Worm (Caenorhabditis elegans) whole organism, L3 larva: ENCODE data around the gene best-2.

ENCODE experiments used
- aly-2 ChIP-seq: fragments of 150-350 bp; optimal IDR thresholded peaks from 2 replicates; lab custom pipeline; 2014; ENCODE audit warnings: missing biosample characterization, missing genetic modification characterization
- ama-1 ChIP-seq: fragments of 150-350 bp; optimal IDR thresholded peaks from 2 replicates; lab custom pipeline; 2018
- ceh-16 ChIP-seq: sonication (generic microtip); optimal IDR thresholded peaks from 2 replicates; lab custom pipeline; 2017; ENCODE audit warnings: missing biosample characterization, missing genetic modification characterization
- ceh-28 ChIP-seq: fragments of 150-350 bp; optimal IDR thresholded peaks from 2 replicates; lab custom pipeline; 2014; ENCODE audit warnings: missing biosample characterization, missing genetic modification reagents, missing genetic modification characterization
- ceh-82 ChIP-seq: fragments of 150-350 bp; optimal IDR thresholded peaks from 2 replicates; lab custom pipeline; 2014; ENCODE audit warnings: missing biosample characterization, missing genetic modification characterization
- ceh-9 ChIP-seq: sonication (generic microtip); optimal IDR thresholded peaks from 2 replicates; lab custom pipeline; 2018; ENCODE audit warnings: missing biosample characterization, missing genetic modification characterization
- daf-12 ChIP-seq: fragments of 150-350 bp; optimal IDR thresholded peaks from 2 replicates; lab custom pipeline; 2014; ENCODE audit warnings: missing biosample characterization, missing genetic modification reagents, missing genetic modification characterization
- egl-27 ChIP-seq: sonication (generic microtip); optimal IDR thresholded peaks from 4 replicates; lab custom pipeline; 2017; ENCODE audit warnings: missing biosample characterization, missing genetic modification reagents, missing genetic modification characterization
- egl-5 ChIP-seq: fragments of 150-350 bp; optimal IDR thresholded peaks from 2 replicates; lab custom pipeline; 2017; ENCODE audit warnings: missing biosample characterization, missing genetic modification reagents, missing genetic modification characterization, inconsistent platforms
- elt-3 ChIP-seq, 3 experiments: fragments of 150-350 bp in 1 of 3; sonication (generic microtip) in 2 of 3; optimal IDR thresholded peaks; 2 replicates in 2 of 3; 4 replicates in 1 of 3; lab custom pipeline; 2014 to 2017; ENCODE audit warnings: missing biosample characterization in 3 of 3, missing genetic modification characterization in 3 of 3
- fkh-10 ChIP-seq: sonication (generic microtip); optimal IDR thresholded peaks from 2 replicates; lab custom pipeline; 2017; ENCODE audit warnings: missing biosample characterization, missing genetic modification reagents, missing genetic modification characterization
- fos-1 ChIP-seq: fragments of 150-350 bp; optimal IDR thresholded peaks from 2 replicates; lab custom pipeline; 2014; ENCODE audit warnings: missing biosample characterization, missing genetic modification characterization
- hmg-11 ChIP-seq: sonication (generic microtip); optimal IDR thresholded peaks from 2 replicates; lab custom pipeline; 2016; ENCODE audit warnings: missing genetic modification characterization, missing compliant biosample characterization
- jun-1 ChIP-seq: fragments of 150-350 bp; optimal IDR thresholded peaks from 2 replicates; lab custom pipeline; 2014; ENCODE audit warnings: missing biosample characterization, missing genetic modification reagents, missing genetic modification characterization
- lin-15B ChIP-seq: fragments of 150-350 bp; optimal IDR thresholded peaks from 2 replicates; lab custom pipeline; 2014; ENCODE audit warnings: missing biosample characterization, missing genetic modification characterization
- lin-39 ChIP-seq: fragments of 150-350 bp; optimal IDR thresholded peaks from 2 replicates; lab custom pipeline; 2018; ENCODE audit warnings: missing biosample characterization, missing genetic modification reagents, missing genetic modification characterization
- lsy-12 ChIP-seq: sonication (generic microtip); optimal IDR thresholded peaks from 2 replicates; lab custom pipeline; 2016; ENCODE audit warnings: mild to moderate bottlenecking, missing genetic modification characterization, missing compliant biosample characterization
- mdl-1 ChIP-seq: fragments of 150-350 bp; optimal IDR thresholded peaks from 2 replicates; lab custom pipeline; 2014; ENCODE audit warnings: missing biosample characterization, missing genetic modification characterization
- mml-1 ChIP-seq: fragments of 150-350 bp; sonication (generic microtip); optimal IDR thresholded peaks from 3 replicates; lab custom pipeline; 2014; ENCODE audit warnings: missing biosample characterization, missing genetic modification characterization
- nfya-1 ChIP-seq: sonication (generic microtip); optimal IDR thresholded peaks from 2 replicates; lab custom pipeline; 2017; ENCODE audit warnings: missing genetic modification characterization, mild to moderate bottlenecking, missing compliant biosample characterization, antibody characterized with exemption, moderate library complexity; ENCODE audit not compliant: insufficient read depth
- nhr-11 ChIP-seq: fragments of 150-350 bp; optimal IDR thresholded peaks from 2 replicates; lab custom pipeline; 2014; ENCODE audit warnings: missing biosample characterization, missing genetic modification characterization
- nhr-12 ChIP-seq: fragments of 150-350 bp; optimal IDR thresholded peaks from 2 replicates; lab custom pipeline; 2014; ENCODE audit warnings: missing biosample characterization, missing genetic modification characterization
- nhr-237 ChIP-seq: fragments of 150-350 bp; optimal IDR thresholded peaks from 2 replicates; lab custom pipeline; 2014; ENCODE audit warnings: missing biosample characterization, missing genetic modification characterization
- nhr-28 ChIP-seq: fragments of 150-350 bp; optimal IDR thresholded peaks from 2 replicates; lab custom pipeline; 2014; ENCODE audit warnings: missing biosample characterization, missing genetic modification characterization
- nhr-43 ChIP-seq: sonication (generic microtip); optimal IDR thresholded peaks from 2 replicates; lab custom pipeline; 2016; ENCODE audit warnings: mild to moderate bottlenecking, missing genetic modification characterization, missing compliant biosample characterization; ENCODE audit not compliant: poor library complexity, severe bottlenecking
- nhr-67 ChIP-seq: fragments of 150-350 bp; optimal IDR thresholded peaks from 2 replicates; lab custom pipeline; 2014; ENCODE audit warnings: missing biosample characterization, missing genetic modification characterization
- nhr-76 ChIP-seq: fragments of 150-350 bp; sonication (generic microtip); optimal IDR thresholded peaks from 5 replicates; lab custom pipeline; 2014; ENCODE audit warnings: missing biosample characterization, missing genetic modification characterization
- nhr-77 ChIP-seq: fragments of 150-350 bp; optimal IDR thresholded peaks from 2 replicates; lab custom pipeline; 2014; ENCODE audit warnings: missing biosample characterization, missing genetic modification characterization
- pha-4 ChIP-seq: fragments of 150-350 bp; optimal IDR thresholded peaks from 2 replicates; lab custom pipeline; 2014; ENCODE audit warnings: missing biosample characterization, missing genetic modification reagents, missing genetic modification characterization
- pqm-1 ChIP-seq: fragments of 150-350 bp; optimal IDR thresholded peaks from 2 replicates; lab custom pipeline; 2017; ENCODE audit warnings: missing biosample characterization, missing genetic modification characterization, inconsistent platforms
- sea-2 ChIP-seq: fragments of 150-350 bp; sonication (generic microtip); optimal IDR thresholded peaks from 4 replicates; lab custom pipeline; 2014; ENCODE audit warnings: missing biosample characterization, missing genetic modification reagents, missing genetic modification characterization
- skn-1 ChIP-seq: fragments of 150-350 bp; optimal IDR thresholded peaks from 2 replicates; lab custom pipeline; 2014; ENCODE audit warnings: missing biosample characterization, missing genetic modification characterization
- snpc-4 ChIP-seq: fragments of 150-350 bp; optimal IDR thresholded peaks from 2 replicates; lab custom pipeline; 2014; ENCODE audit warnings: missing biosample characterization, missing genetic modification characterization
- tbx-2 ChIP-seq: sonication (generic microtip); optimal IDR thresholded peaks from 2 replicates; lab custom pipeline; 2016; ENCODE audit warnings: mild to moderate bottlenecking, missing genetic modification characterization, missing compliant biosample characterization
- unc-62 ChIP-seq: fragments of 150-350 bp; sonication (generic microtip); optimal IDR thresholded peaks from 4 replicates; lab custom pipeline; 2014; ENCODE audit warnings: missing biosample characterization, missing genetic modification reagents, missing genetic modification characterization
- zag-1 ChIP-seq: fragments of 150-350 bp; optimal IDR thresholded peaks from 2 replicates; lab custom pipeline; 2014; ENCODE audit warnings: missing biosample characterization, missing genetic modification characterization
- ztf-11 ChIP-seq: fragments of 150-350 bp; optimal IDR thresholded peaks from 2 replicates; lab custom pipeline; 2014; ENCODE audit warnings: missing biosample characterization, missing genetic modification characterization
- ztf-4 ChIP-seq: fragments of 150-350 bp; optimal IDR thresholded peaks from 2 replicates; lab custom pipeline; 2014; ENCODE audit warnings: missing biosample characterization, missing genetic modification characterization

best-2 gene

ce11 chrIV:13068451-13068850 lies 44.4 kb downstream of the best-2 start, which contains the start of gene scl-6:
Gene scl-6 (plus strand): TSS chrIV:13068751.
- TF ChIP-seq fkh-10 (no peak), tbx-2 (tag; lab: Kevin White, UChicago) (no peak), snpc-4 (no peak), nhr-11 (no peak), mml-1 (tag; lab: Kevin White, UChicago) (no peak), ceh-82 (tag; lab: Kevin White, UChicago) (no peak), lsy-12 (tag; lab: Kevin White, UChicago) (no peak), lin-15B (tag; lab: Kevin White, UChicago) (no peak), nhr-76 (tag; lab: Kevin White, UChicago) (no peak), elt-3 (tag; optimal IDR thresholded peaks at IDR 0.05; lab: Kevin White, UChicago) (no peak), ceh-9 (tag; lab: Kevin White, UChicago) (no peak), nhr-12 (tag; lab: Kevin White, UChicago) (no peak), ztf-4 (tag; lab: Kevin White, UChicago) (no peak), ceh-16 (tag; lab: Kevin White, UChicago) (no peak), egl-27 (tag; lab: Kevin White, UChicago) (no peak), ceh-28 (no peak), nhr-237 (no peak), nhr-43 (no peak), mdl-1 (tag; lab: Kevin White, UChicago) (no peak)

ce11 chrIV:13067200-13067599 lies 45.7 kb downstream of the best-2 start, which contains the start of gene col-131:
Gene col-131 (minus strand): TSS chrIV:13067300.
- TF ChIP-seq ceh-82 (tag; lab: Kevin White, UChicago), result no peak
- no peak for TF ChIP-seq ztf-11 (tag; lab: Kevin White, UChicago)
- no peak for TF ChIP-seq aly-2 (tag; lab: Kevin White, UChicago)
- TF ChIP-seq ztf-4 (tag; lab: Kevin White, UChicago), result no peak
- no peak for TF ChIP-seq daf-12 (tag; lab: Kevin White, UChicago)
- no peak for TF ChIP-seq ceh-9 (tag; lab: Kevin White, UChicago)
- TF ChIP-seq nhr-77 (tag; lab: Kevin White, UChicago), result no peak
- no peak for TF ChIP-seq snpc-4
- TF ChIP-seq unc-62 (GFP tag; lab: Kevin White, UChicago), result no peak
- TF ChIP-seq nhr-43, result no peak
- TF ChIP-seq pha-4 (tag; lab: Kevin White, UChicago), result no peak
- no peak for TF ChIP-seq ama-1 (lab: Kevin White, UChicago)
- TF ChIP-seq fkh-10, result no peak
- TF ChIP-seq egl-27 (tag; lab: Kevin White, UChicago), result no peak
- no peak for TF ChIP-seq nfya-1 (tag; lab: Kevin White, UChicago)
- no peak for TF ChIP-seq nhr-28 (tag; lab: Kevin White, UChicago)
- TF ChIP-seq jun-1 (tag; lab: Kevin White, UChicago), result no peak
- no peak for TF ChIP-seq fos-1
- no peak for TF ChIP-seq ceh-28
- TF ChIP-seq lin-39 (tag; lab: Kevin White, UChicago), result no peak

DNA sequence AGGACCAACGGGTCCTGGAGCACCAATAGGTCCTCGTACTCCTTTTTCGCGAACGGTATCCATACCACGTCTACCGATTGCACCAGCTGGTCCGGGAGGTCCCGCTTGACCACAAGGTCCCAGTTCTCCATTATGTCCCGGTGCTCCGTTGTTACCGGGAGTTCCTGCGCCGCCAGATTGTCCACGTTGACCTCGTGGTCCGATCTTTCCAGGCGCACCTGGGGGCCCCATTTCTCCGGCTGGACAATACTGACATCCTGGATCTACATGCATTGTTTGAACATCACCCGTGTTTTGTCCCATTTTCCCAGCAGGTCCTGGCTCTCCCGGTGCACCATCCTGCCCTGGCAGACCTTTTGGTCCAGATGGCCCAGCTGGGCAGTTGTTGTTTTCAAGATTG lies 46.8 kb downstream of the best-2 start:
- TF ChIP-seq lsy-12 (tag; lab: Kevin White, UChicago) (no peak), ceh-82 (tag; lab: Kevin White, UChicago) (no peak), pqm-1 (tag; lab: Kevin White, UChicago) (no peak), ceh-9 (tag; lab: Kevin White, UChicago) (no peak), skn-1 (tag; lab: Kevin White, UChicago) (no peak), ceh-16 (tag; lab: Kevin White, UChicago) (no peak)

- TF ChIP-seq hmg-11 (tag; lab: Kevin White, UChicago) (no peak), lin-15B (tag; lab: Kevin White, UChicago) (no peak), ztf-4 (tag; lab: Kevin White, UChicago) (no peak), sea-2 (GFP tag; lab: Kevin White, UChicago) (no peak), pha-4 (tag; lab: Kevin White, UChicago) (no peak), jun-1 (tag; lab: Kevin White, UChicago) (no peak), zag-1 (tag; lab: Kevin White, UChicago) (no peak), lsy-12 (tag; lab: Kevin White, UChicago) (no peak), mdl-1 (tag; lab: Kevin White, UChicago) (no peak), nhr-67 (no peak), nfya-1 (tag; lab: Kevin White, UChicago) (no peak), nhr-11 (no peak), egl-5 (tag; lab: Kevin White, UChicago) (no peak), nhr-12 (tag; lab: Kevin White, UChicago) (no peak), ceh-9 (tag; lab: Kevin White, UChicago) (no peak), lin-39 (tag; lab: Kevin White, UChicago) (no peak), ceh-28 (no peak), aly-2 (tag; lab: Kevin White, UChicago) (no peak), pqm-1 (tag; lab: Kevin White, UChicago) (no peak)
Measured at ce11 chrIV:13063714-13064113, 49.2 kb downstream of the best-2 start, which contains the start of gene scl-5. Gene scl-5 (plus strand): TSS chrIV:13064014.
